Worm (Caenorhabditis elegans) whole organism, young adult: ENCODE results near the gene F48E8.3.
A peak's percentile ranks its signal among the peaks of the same experiment; 100 is the strongest.

Experiments
- B0261.1 ChIP-seq: sonication (generic microtip); optimal IDR thresholded peaks from 2 replicates; lab custom pipeline; 2016; ENCODE audit warnings: mild to moderate bottlenecking, missing genetic modification characterization, moderate library complexity, missing compliant biosample characterization
- B0336.3 ChIP-seq: fragments of 200-800 bp; sonication (Bioruptor generic); IDR thresholded peaks from 2 replicates; pipeline ENCODE4 v1.3.6; 2022; ENCODE audit warnings: missing genetic modification characterization, missing compliant biosample characterization
- C06A6.2 ChIP-seq: fragments of 200-800 bp; sonication (Bioruptor generic); conservative IDR thresholded peaks from 2 replicates; pipeline ENCODE4 v1.3.6; 2022; ENCODE audit warnings: missing genetic modification characterization, missing compliant biosample characterization
- C17E4.6 ChIP-seq: fragments of 200-800 bp; sonication (Bioruptor generic); IDR thresholded peaks from 2 replicates; pipeline ENCODE4 v1.3.6; 2022; ENCODE audit warnings: missing genetic modification reagents, missing genetic modification characterization, missing compliant biosample characterization
- D2030.7 ChIP-seq: fragments of 200-800 bp; sonication (Bioruptor generic); IDR thresholded peaks from 2 replicates; pipeline ENCODE4 v1.3.6; 2022; ENCODE audit warnings: missing genetic modification reagents, missing genetic modification characterization, missing compliant biosample characterization
- F23B12.7 ChIP-seq: sonication (generic microtip); optimal IDR thresholded peaks from 2 replicates; lab custom pipeline; 2017; ENCODE audit warnings: missing genetic modification characterization, mild to moderate bottlenecking, missing compliant biosample characterization, antibody characterized with exemption, moderate library complexity; ENCODE audit not compliant: insufficient read depth
- F37B4.10 ChIP-seq: fragments of 200-800 bp; sonication (Bioruptor generic); IDR thresholded peaks from 2 replicates; pipeline ENCODE4 v1.3.6; 2022; ENCODE audit warnings: missing genetic modification characterization, missing compliant biosample characterization
- F39B2.1 ChIP-seq: fragments of 200-800 bp; sonication (Bioruptor generic); IDR thresholded peaks from 2 replicates; pipeline ENCODE4 v1.3.6; 2022; ENCODE audit warnings: missing genetic modification reagents, missing genetic modification characterization, missing compliant biosample characterization
- F49E8.2 ChIP-seq: sonication (generic microtip); optimal IDR thresholded peaks from 3 replicates; lab custom pipeline; 2017; ENCODE audit warnings: missing genetic modification characterization, mild to moderate bottlenecking, missing compliant biosample characterization, antibody characterized with exemption, moderate library complexity; ENCODE audit not compliant: insufficient read depth
- T07F8.4 ChIP-seq: sonication (generic microtip); optimal IDR thresholded peaks from 2 replicates; lab custom pipeline; 2016; ENCODE audit warnings: mild to moderate bottlenecking, missing genetic modification characterization, moderate library complexity, missing compliant biosample characterization
- T26A5.8 ChIP-seq: sonication (generic microtip); optimal IDR thresholded peaks from 2 replicates; lab custom pipeline; 2016; ENCODE audit warnings: missing genetic modification characterization, missing compliant biosample characterization
- Y79H2A.3 ChIP-seq: fragments of 200-800 bp; sonication (Bioruptor generic); conservative IDR thresholded peaks from 2 replicates; pipeline ENCODE4 v1.3.6; 2022; ENCODE audit warnings: missing genetic modification reagents, missing genetic modification characterization, missing compliant biosample characterization
- Y95B8A.8 ChIP-seq: fragments of 200-800 bp; sonication (Bioruptor generic); IDR thresholded peaks from 2 replicates; pipeline ENCODE4 v1.3.6; 2022; ENCODE audit warnings: missing genetic modification reagents, missing genetic modification characterization, missing compliant biosample characterization
- atf-7 ChIP-seq: sonication (generic microtip); optimal IDR thresholded peaks from 2 replicates; lab custom pipeline; 2017; ENCODE audit warnings: mild to moderate bottlenecking, missing genetic modification characterization, missing compliant biosample characterization
- athp-1 ChIP-seq: sonication (generic microtip); optimal IDR thresholded peaks from 2 replicates; lab custom pipeline; 2017; ENCODE audit warnings: mild to moderate bottlenecking, missing genetic modification characterization, missing compliant biosample characterization
- attf-3 ChIP-seq: fragments of 200-800 bp; sonication (Bioruptor generic); conservative IDR thresholded peaks from 2 replicates; pipeline ENCODE4 v1.3.6; 2022; ENCODE audit warnings: missing genetic modification reagents, missing genetic modification characterization, missing compliant biosample characterization
- attf-6 ChIP-seq: fragments of 200-800 bp; sonication (Bioruptor generic); IDR thresholded peaks from 2 replicates; pipeline ENCODE4 v1.3.6; 2022; ENCODE audit warnings: missing genetic modification reagents, missing genetic modification characterization, missing compliant biosample characterization
- bed-1 ChIP-seq: fragments of 200-800 bp; sonication (Bioruptor generic); IDR thresholded peaks from 2 replicates; pipeline ENCODE4 v1.3.6; 2022; ENCODE audit warnings: missing genetic modification reagents, missing genetic modification characterization, missing compliant biosample characterization
- cebp-1 ChIP-seq, 2 experiments: fragments of 200-800 bp in 1 of 2; sonication (Bioruptor generic) in 1 of 2; sonication (generic microtip) in 1 of 2; IDR thresholded peaks in 1 of 2; optimal IDR thresholded peaks in 1 of 2; 2 replicates each; pipeline versions ENCODE4 v1.3.6 to Lab custom; 2017 to 2022; ENCODE audit warnings: missing compliant biosample characterization in 2 of 2, missing genetic modification characterization in 2 of 2, mild to moderate bottlenecking in 1 of 2, missing genetic modification reagents in 1 of 2, moderate library complexity in 1 of 2
- cebp-2 ChIP-seq: fragments of 200-800 bp; sonication (Bioruptor generic); IDR thresholded peaks from 2 replicates; pipeline ENCODE4 v1.3.6; 2022; ENCODE audit warnings: missing genetic modification characterization, missing compliant biosample characterization
- ceh-100 ChIP-seq: fragments of 200-800 bp; sonication (Bioruptor generic); IDR thresholded peaks from 2 replicates; pipeline ENCODE4 v1.3.6; 2022; ENCODE audit warnings: missing genetic modification reagents, missing genetic modification characterization, missing compliant biosample characterization
- ceh-79 ChIP-seq: sonication (generic microtip); optimal IDR thresholded peaks from 2 replicates; lab custom pipeline; 2017; ENCODE audit warnings: mild to moderate bottlenecking, missing genetic modification characterization, missing compliant biosample characterization
- ceh-91 ChIP-seq: fragments of 200-800 bp; sonication (Bioruptor generic); IDR thresholded peaks from 2 replicates; pipeline ENCODE4 v1.3.6; 2022; ENCODE audit warnings: missing genetic modification reagents, missing genetic modification characterization, missing compliant biosample characterization
- die-1 ChIP-seq: sonication (generic microtip); optimal IDR thresholded peaks from 2 replicates; lab custom pipeline; 2016; ENCODE audit warnings: missing genotype, mild to moderate bottlenecking, missing genetic modification characterization, missing compliant biosample characterization
- efl-1 ChIP-seq: fragments of 150-350 bp; optimal IDR thresholded peaks from 2 replicates; lab custom pipeline; 2014; ENCODE audit warnings: missing biosample characterization, missing genetic modification reagents, missing genetic modification characterization
- ets-4 ChIP-seq: fragments of 200-800 bp; sonication (Bioruptor generic); optimal IDR thresholded peaks from 2 replicates; lab custom pipeline; 2018; ENCODE audit warnings: mild to moderate bottlenecking, missing genetic modification characterization, missing compliant biosample characterization
- gei-17 ChIP-seq: fragments of 200-800 bp; sonication (Bioruptor generic); optimal IDR thresholded peaks from 2 replicates; lab custom pipeline; 2018; ENCODE audit warnings: mild to moderate bottlenecking, missing genetic modification characterization, missing compliant biosample characterization
- hlh-12 ChIP-seq: sonication (generic microtip); optimal IDR thresholded peaks from 2 replicates; lab custom pipeline; 2016; ENCODE audit warnings: missing genetic modification characterization, missing compliant biosample characterization
- hmg-1.2 ChIP-seq: fragments of 200-800 bp; sonication (Bioruptor generic); IDR thresholded peaks from 2 replicates; pipeline ENCODE4 v1.3.6; 2022; ENCODE audit warnings: missing genetic modification reagents, missing genetic modification characterization, missing compliant biosample characterization
- hsf-1 ChIP-seq: fragments of 200-800 bp; sonication (Bioruptor generic); IDR thresholded peaks from 2 replicates; pipeline ENCODE4 v1.3.6; 2022; ENCODE audit warnings: missing genetic modification reagents, missing genetic modification characterization, missing compliant biosample characterization
- lag-1 ChIP-seq: fragments of 200-800 bp; sonication (Bioruptor generic); IDR thresholded peaks from 2 replicates; pipeline ENCODE4 v1.3.6; 2022; ENCODE audit warnings: missing genetic modification reagents, missing genetic modification characterization, missing compliant biosample characterization
- let-607 ChIP-seq, 2 experiments: fragments of 200-800 bp in 1 of 2; sonication (Bioruptor generic) in 1 of 2; sonication (generic microtip) in 1 of 2; optimal IDR thresholded peaks; 2 replicates each; lab custom pipeline; 2016 to 2018; ENCODE audit warnings: mild to moderate bottlenecking in 2 of 2, missing compliant biosample characterization in 2 of 2, missing genetic modification characterization in 2 of 2, moderate library complexity in 2 of 2, missing genotype in 1 of 2
- lin-54 ChIP-seq: fragments of 200-800 bp; sonication (Bioruptor generic); optimal IDR thresholded peaks from 2 replicates; lab custom pipeline; 2018; ENCODE audit warnings: mild to moderate bottlenecking, missing genetic modification characterization, missing compliant biosample characterization
- lsl-1 ChIP-seq: fragments of 200-800 bp; sonication (Bioruptor generic); optimal IDR thresholded peaks from 2 replicates; lab custom pipeline; 2018; ENCODE audit warnings: mild to moderate bottlenecking, missing genetic modification characterization, moderate library complexity, missing compliant biosample characterization
- lsy-27 ChIP-seq: sonication (generic microtip); optimal IDR thresholded peaks from 2 replicates; lab custom pipeline; 2017; ENCODE audit warnings: missing genetic modification characterization, mild to moderate bottlenecking, missing compliant biosample characterization, antibody characterized with exemption, missing genotype, borderline replicate concordance; ENCODE audit not compliant: insufficient read depth
- madf-10 ChIP-seq: sonication (generic microtip); optimal IDR thresholded peaks from 2 replicates; lab custom pipeline; 2016; ENCODE audit warnings: mild to moderate bottlenecking, missing genetic modification characterization, missing compliant biosample characterization
- madf-8 ChIP-seq: fragments of 200-800 bp; sonication (Bioruptor generic); conservative IDR thresholded peaks from 2 replicates; pipeline ENCODE4 v1.3.6; 2022; ENCODE audit warnings: missing genetic modification reagents, missing genetic modification characterization, missing compliant biosample characterization
- mel-28 ChIP-seq: sonication (generic microtip); optimal IDR thresholded peaks from 2 replicates; lab custom pipeline; 2016; ENCODE audit warnings: borderline replicate concordance, mild to moderate bottlenecking, missing genetic modification characterization, missing compliant biosample characterization
- nhr-120 ChIP-seq: fragments of 200-800 bp; sonication (Bioruptor generic); IDR thresholded peaks from 2 replicates; pipeline ENCODE4 v1.3.6; 2022; ENCODE audit warnings: missing genetic modification characterization, missing compliant biosample characterization
- nhr-179 ChIP-seq: sonication (generic microtip); optimal IDR thresholded peaks from 2 replicates; lab custom pipeline; 2016; ENCODE audit warnings: mild to moderate bottlenecking, missing genetic modification characterization, missing compliant biosample characterization
- repo-1 ChIP-seq: sonication (generic microtip); optimal IDR thresholded peaks from 2 replicates; lab custom pipeline; 2017; ENCODE audit warnings: mild to moderate bottlenecking, missing genetic modification characterization, missing compliant biosample characterization
- sdz-38 ChIP-seq: sonication (generic microtip); optimal IDR thresholded peaks from 2 replicates; lab custom pipeline; 2016; ENCODE audit warnings: missing genotype, missing genetic modification characterization, missing compliant biosample characterization
- snpc-3.4 ChIP-seq: sonication (generic microtip); optimal IDR thresholded peaks from 2 replicates; lab custom pipeline; 2017; ENCODE audit warnings: missing genetic modification characterization, mild to moderate bottlenecking, missing compliant biosample characterization, antibody characterized with exemption, moderate library complexity, missing genotype, missing genetic modification reagents
- tbx-9 ChIP-seq: sonication (generic microtip); optimal IDR thresholded peaks from 2 replicates; lab custom pipeline; 2016; ENCODE audit warnings: borderline replicate concordance, missing genetic modification characterization, inconsistent platforms, missing compliant biosample characterization
- unc-62 ChIP-seq: fragments of 150-350 bp; optimal IDR thresholded peaks from 2 replicates; lab custom pipeline; 2014; ENCODE audit warnings: missing biosample characterization, missing genetic modification reagents, missing genetic modification characterization
- xnd-1 ChIP-seq: sonication (generic microtip); optimal IDR thresholded peaks from 2 replicates; lab custom pipeline; 2016; ENCODE audit warnings: missing genotype, missing genetic modification reagents, missing genetic modification characterization, missing compliant biosample characterization
- ztf-26 ChIP-seq: sonication (generic microtip); optimal IDR thresholded peaks from 2 replicates; lab custom pipeline; 2017; ENCODE audit warnings: missing genetic modification characterization, missing compliant biosample characterization
- ztf-28 ChIP-seq: fragments of 200-800 bp; sonication (Bioruptor generic); IDR thresholded peaks from 2 replicates; pipeline ENCODE4 v1.3.6; 2022; ENCODE audit warnings: missing genetic modification reagents, missing genetic modification characterization, missing compliant biosample characterization

Gene F48E8.3

ce11 chrIII:5502915-5503575 lies 41.9 kb downstream of the F48E8.3 start (continued):
- TF ChIP-seq F49E8.2 (tag; lab: Kevin White, UChicago) = no peak
- TF ChIP-seq B0261.1 (tag; lab: Kevin White, UChicago) = no peak
- TF ChIP-seq hsf-1 = no peak
- TF ChIP-seq xnd-1 = no peak
- no peak for TF ChIP-seq repo-1 (tag; lab: Kevin White, UChicago)
- TF ChIP-seq unc-62 (GFP tag; lab: Kevin White, UChicago) = peak; percentile 68
- no peak for TF ChIP-seq madf-8 (GFP tag; lab: Robert Waterston, UW)
- no peak for TF ChIP-seq ceh-91 (GFP tag; lab: Robert Waterston, UW)
- TF ChIP-seq bed-1 (GFP tag; lab: Robert Waterston, UW) = no peak
- TF ChIP-seq cebp-1 (GFP tag; IDR thresholded peaks at IDR 0.05; lab: Robert Waterston, UW) = peak; percentile 46
- peak; percentile 70 for TF ChIP-seq cebp-1 (tag; optimal IDR thresholded peaks at IDR 0.05; lab: Kevin White, UChicago)
- TF ChIP-seq Y79H2A.3 (GFP tag; lab: Robert Waterston, UW) = no peak
- TF ChIP-seq hmg-1.2 = peak; percentile 67; the same call in 1 of the 2 replicates
- TF ChIP-seq mel-28 (tag; lab: Kevin White, UChicago) = no peak
- TF ChIP-seq F37B4.10 (GFP tag; lab: Robert Waterston, UW) = no peak
- TF ChIP-seq lsy-27 (tag; lab: Kevin White, UChicago) = no peak
- TF ChIP-seq athp-1 = no peak
- no peak for TF ChIP-seq die-1
- TF ChIP-seq T26A5.8 = no peak
- TF ChIP-seq nhr-179 (tag; lab: Kevin White, UChicago) = no peak
- TF ChIP-seq ets-4 (GFP tag; lab: Kevin White, UChicago) = peak; percentile 36
- no peak for TF ChIP-seq snpc-3.4
- no peak for TF ChIP-seq efl-1
- no peak for TF ChIP-seq C17E4.6 (GFP tag; lab: Robert Waterston, UW)
- no peak for TF ChIP-seq ztf-26 (tag; lab: Kevin White, UChicago)
- no peak for TF ChIP-seq madf-10 (tag; lab: Kevin White, UChicago)
- no peak for TF ChIP-seq T07F8.4 (tag; lab: Kevin White, UChicago)
- no peak for TF ChIP-seq nhr-120 (GFP tag; lab: Robert Waterston, UW)
- TF ChIP-seq attf-3 (GFP tag; lab: Robert Waterston, UW) = 0 out of 2 replicates have a peak, but pooled peaks have one; percentile 19
- TF ChIP-seq B0336.3 (GFP tag; lab: Robert Waterston, UW) = peak; percentile 67
- no peak for TF ChIP-seq cebp-2 (GFP tag; lab: Robert Waterston, UW)
- TF ChIP-seq ztf-28 = no peak

- TF ChIP-seq F23B12.7 (tag; lab: Kevin White, UChicago) (no peak), gei-17 (GFP tag; lab: Kevin White, UChicago) (no peak), lin-54 (GFP tag; lab: Kevin White, UChicago) (peak; percentile 82), ceh-100 (GFP tag; lab: Robert Waterston, UW) (peak; percentile 19; the same call in 1 of the 2 replicates), tbx-9 (tag; lab: Kevin White, UChicago) (no peak), atf-7 (tag; lab: Kevin White, UChicago) (no peak), F39B2.1 (GFP tag; lab: Robert Waterston, UW) (no peak), Y95B8A.8 (GFP tag; lab: Robert Waterston, UW) (no peak), C06A6.2 (no peak), D2030.7 (GFP tag; lab: Robert Waterston, UW) (no peak), hsf-1 (no peak), snpc-3.4 (peak; percentile 5), attf-6 (GFP tag; lab: Robert Waterston, UW) (no peak), let-607 (tag; optimal IDR thresholded peaks at IDR 0.05; lab: Kevin White, UChicago) (no peak), hlh-12 (tag; lab: Kevin White, UChicago) (no peak), sdz-38 (tag; lab: Kevin White, UChicago) (no peak), lsl-1 (GFP tag; lab: Kevin White, UChicago) (peak; percentile 41), ceh-79 (tag; lab: Kevin White, UChicago) (no peak), lag-1 (GFP tag; lab: Robert Waterston, UW) (no peak)
These were observed 42.5 kb downstream of the F48E8.3 start for ce11 chrIII:5503669-5504068.
